Fruit fly (Drosophila melanogaster) whole organism, wandering third instar larva: ENCODE data around the gene Acat2.

Experiments used
- Abd-B ChIP-seq: fragments of >200 bp; optimal IDR thresholded peaks from 2 replicates; lab custom pipeline; 2017; ENCODE audit warnings: missing biosample characterization, missing genetic modification characterization
- CG32264 ChIP-seq: fragments of 200-800 bp; sonication (Bioruptor generic); optimal IDR thresholded peaks from 2 replicates; lab custom pipeline; 2016; ENCODE audit warnings: missing biosample characterization, missing genetic modification characterization
- CG9705 ChIP-seq: fragments of 200-800 bp; sonication (Bioruptor generic); optimal IDR thresholded peaks from 2 replicates; lab custom pipeline; 2018; ENCODE audit warnings: missing biosample characterization, mild to moderate bottlenecking, missing genetic modification characterization
- CrebA ChIP-seq: fragments of 200-800 bp; sonication (Bioruptor generic); optimal IDR thresholded peaks from 2 replicates; lab custom pipeline; 2016; ENCODE audit warnings: missing biosample characterization, mild to moderate bottlenecking, missing genetic modification characterization, borderline replicate concordance
- Dfd ChIP-seq: fragments of >200 bp; optimal IDR thresholded peaks from 2 replicates; lab custom pipeline; 2017; ENCODE audit warnings: missing biosample characterization, missing genetic modification characterization
- Dif ChIP-seq: fragments of 200-275, 200-300 bp; sonication (Bioruptor generic); optimal IDR thresholded peaks from 2 replicates; lab custom pipeline; 2018; ENCODE audit warnings: missing biosample characterization, missing genetic modification characterization; ENCODE audit not compliant: partially characterized antibody
- GATAd ChIP-seq: sonication (Bioruptor generic); optimal IDR thresholded peaks from 2 replicates; lab custom pipeline; 2016; ENCODE audit warnings: missing biosample characterization, missing genetic modification characterization
- HLH106 ChIP-seq: fragments of 200-800 bp; optimal IDR thresholded peaks from 3 replicates; lab custom pipeline; 2019; ENCODE audit warnings: missing biosample characterization, mild to moderate bottlenecking, missing genetic modification characterization, moderate library complexity
- Hnf4 ChIP-seq: fragments of 200-800 bp; sonication (Bioruptor generic); optimal IDR thresholded peaks from 2 replicates; lab custom pipeline; 2016; ENCODE audit warnings: missing biosample characterization, mild to moderate bottlenecking, missing genetic modification characterization
- Hr78 ChIP-seq: fragments of >200 bp; optimal IDR thresholded peaks from 2 replicates; lab custom pipeline; 2017; ENCODE audit warnings: missing biosample characterization, missing genetic modification characterization
- Hr83 ChIP-seq: fragments of 200-300 bp; sonication (Bioruptor generic); optimal IDR thresholded peaks from 2 replicates; lab custom pipeline; 2016; ENCODE audit warnings: missing biosample characterization, mild to moderate bottlenecking, missing genetic modification characterization, moderate library complexity; ENCODE audit not compliant: poor library complexity, severe bottlenecking
- Jra ChIP-seq: sonication (Bioruptor generic); optimal IDR thresholded peaks from 2 replicates; lab custom pipeline; 2016; ENCODE audit warnings: missing biosample characterization, missing genetic modification characterization
- Mio ChIP-seq: sonication (Bioruptor generic); optimal IDR thresholded peaks from 2 replicates; lab custom pipeline; 2016; ENCODE audit warnings: missing biosample characterization, missing genetic modification characterization
- Myc ChIP-seq: fragments of >200 bp; optimal IDR thresholded peaks from 2 replicates; lab custom pipeline; 2017
- N ChIP-seq: fragments of >200 bp; optimal IDR thresholded peaks from 2 replicates; lab custom pipeline; 2018; ENCODE audit warnings: missing biosample characterization, missing external identifiers, missing genetic modification characterization
- OdsH ChIP-seq: fragments of 200-800 bp; sonication (Bioruptor generic); optimal IDR thresholded peaks from 2 replicates; lab custom pipeline; 2016; ENCODE audit warnings: missing biosample characterization, mild to moderate bottlenecking, missing genetic modification characterization
- Rel ChIP-seq, 2 experiments: fragments of 200-800 bp; sonication (Bioruptor generic) in 1 of 2; optimal IDR thresholded peaks; 2 replicates in 1 of 2; 3 replicates in 1 of 2; lab custom pipeline; 2016 to 2019; ENCODE audit warnings: mild to moderate bottlenecking in 2 of 2, missing biosample characterization in 2 of 2, missing genetic modification characterization in 2 of 2, moderate library complexity in 1 of 2
- Sp1 ChIP-seq: fragments of 200-800 bp; sonication (Bioruptor generic); optimal IDR thresholded peaks from 3 replicates; lab custom pipeline; 2019; ENCODE audit warnings: missing biosample characterization, mild to moderate bottlenecking, missing genetic modification characterization, moderate library complexity
- Vsx2 ChIP-seq: fragments of 200-300, 225-300 bp; sonication (Bioruptor generic); optimal IDR thresholded peaks from 2 replicates; lab custom pipeline; 2018; ENCODE audit warnings: missing biosample characterization, missing genetic modification characterization; ENCODE audit not compliant: partially characterized antibody
- br ChIP-seq: fragments of 200-800 bp; sonication (Bioruptor generic); optimal IDR thresholded peaks from 2 replicates; lab custom pipeline; 2016; ENCODE audit warnings: missing biosample characterization, missing genetic modification characterization
- brk ChIP-seq: fragments of 200-800 bp; sonication (Bioruptor generic); optimal IDR thresholded peaks from 2 replicates; lab custom pipeline; 2016; ENCODE audit warnings: missing biosample characterization, mild to moderate bottlenecking, missing genetic modification characterization
- dl ChIP-seq, 2 experiments: fragments of 175-275, 200-275 bp in 1 of 2; fragments of 200-275 bp in 1 of 2; sonication (Bioruptor generic); optimal IDR thresholded peaks; lab custom pipeline; 2018; ENCODE audit warnings: mild to moderate bottlenecking in 2 of 2, missing biosample characterization in 2 of 2, missing genetic modification characterization in 2 of 2, moderate library complexity in 2 of 2; ENCODE audit not compliant: partially characterized antibody in 2 of 2, insufficient read depth in 1 of 2
- dmrt93B ChIP-seq: fragments of 200-800 bp; sonication (Bioruptor generic); optimal IDR thresholded peaks from 2 replicates; lab custom pipeline; 2018; ENCODE audit warnings: missing biosample characterization, mild to moderate bottlenecking, missing genetic modification characterization
- dsf ChIP-seq: sonication (Bioruptor generic); optimal IDR thresholded peaks from 2 replicates; lab custom pipeline; 2016; ENCODE audit warnings: missing biosample characterization, missing genetic modification characterization, borderline replicate concordance
- ey ChIP-seq: fragments of 200-800 bp; sonication (Bioruptor generic); optimal IDR thresholded peaks from 2 replicates; lab custom pipeline; 2016; ENCODE audit warnings: missing biosample characterization, missing genetic modification characterization
- foxo ChIP-seq, 2 experiments: fragments of 200-800 bp; sonication (Bioruptor generic); optimal IDR thresholded peaks; 2 replicates in 1 of 2; 3 replicates in 1 of 2; lab custom pipeline; 2016 to 2017; ENCODE audit warnings: missing biosample characterization in 2 of 2, missing genetic modification characterization in 2 of 2
- fru ChIP-seq: fragments of 200-800 bp; sonication (Bioruptor generic); optimal IDR thresholded peaks from 3 replicates; lab custom pipeline; 2016; ENCODE audit warnings: missing biosample characterization, mild to moderate bottlenecking, missing genetic modification characterization
- h ChIP-seq: fragments of 200-800 bp; sonication (Bioruptor generic); optimal IDR thresholded peaks from 3 replicates; lab custom pipeline; 2016; ENCODE audit warnings: missing biosample characterization, mild to moderate bottlenecking, missing genetic modification characterization
- lola ChIP-seq: fragments of >200 bp; optimal IDR thresholded peaks from 2 replicates; lab custom pipeline; 2017; ENCODE audit warnings: missing biosample characterization, missing genetic modification characterization
- pan ChIP-seq: fragments of >200 bp; optimal IDR thresholded peaks from 2 replicates; lab custom pipeline; 2017
- psq ChIP-seq: fragments of 200-800 bp; sonication (Bioruptor generic); optimal IDR thresholded peaks from 3 replicates; lab custom pipeline; 2017; ENCODE audit warnings: missing biosample characterization, mild to moderate bottlenecking, missing genetic modification characterization, moderate library complexity
- rgr ChIP-seq: fragments of 200-800 bp; sonication (Bioruptor generic); optimal IDR thresholded peaks from 3 replicates; lab custom pipeline; 2016; ENCODE audit warnings: missing biosample characterization, mild to moderate bottlenecking, missing genetic modification characterization
- sage ChIP-seq: fragments of 200-800 bp; sonication (Bioruptor generic); optimal IDR thresholded peaks from 2 replicates; lab custom pipeline; 2016; ENCODE audit warnings: missing biosample characterization, mild to moderate bottlenecking, missing genetic modification characterization
- sv ChIP-seq: fragments of 200-800 bp; sonication (Bioruptor generic); optimal IDR thresholded peaks from 3 replicates; lab custom pipeline; 2016; ENCODE audit warnings: missing biosample characterization, missing genetic modification characterization
- usp ChIP-seq: fragments of >200 bp; optimal IDR thresholded peaks from 2 replicates; lab custom pipeline; 2017; ENCODE audit warnings: missing biosample characterization, missing genetic modification characterization
- woc ChIP-seq: sonication (Bioruptor generic); optimal IDR thresholded peaks from 2 replicates; lab custom pipeline; 2016; ENCODE audit warnings: missing biosample characterization, mild to moderate bottlenecking, missing genetic modification characterization

Acat2 gene

dm6 chr3L:1258547-1258946 lies 44.2 kb upstream of the Acat2 start:
- TF ChIP-seq Abd-B (no peak), Jra (GFP tag; lab: Kevin White, UChicago) (no peak), CG32264 (GFP tag; lab: Kevin White, UChicago) (no peak), br (GFP tag; lab: Kevin White, UChicago) (no peak), Hnf4 (GFP tag; lab: Kevin White, UChicago) (no peak), CG9705 (no peak), h (GFP tag; lab: Kevin White, UChicago) (no peak), Hr78 (GFP tag; lab: Kevin White, UChicago) (no peak), sage (no peak)

- TF ChIP-seq Abd-B (no peak), brk (GFP tag; lab: Kevin White, UChicago) (no peak), CrebA (no peak), sv (no peak), Hr83 (no peak), lola (no peak), dsf (GFP tag; lab: Kevin White, UChicago) (no peak), h (GFP tag; lab: Kevin White, UChicago) (peak; percentile 71), fru (GFP tag; lab: Kevin White, UChicago) (peak; percentile 34), br (GFP tag; lab: Kevin White, UChicago) (peak; percentile 42), Dfd (GFP tag; lab: Kevin White, UChicago) (no peak), ey (GFP tag; lab: Kevin White, UChicago) (peak; percentile 34), Hnf4 (GFP tag; lab: Kevin White, UChicago) (peak; percentile 2), Myc (lab: Kevin White, UChicago) (no peak), OdsH (GFP tag; lab: Kevin White, UChicago) (peak; percentile 38), woc (peak; percentile 71), Jra (GFP tag; lab: Kevin White, UChicago) (no peak), pan (lab: Kevin White, UChicago) (peak; percentile 25), foxo (GFP tag; optimal IDR thresholded peaks at IDR 0.05; lab: Kevin White, UChicago) (peak in 1 of 2 experiments; percentile 43), rgr (GFP tag; lab: Kevin White, UChicago) (peak; percentile 23), Mio (GFP tag; lab: Kevin White, UChicago) (no peak), GATAd (GFP tag; lab: Kevin White, UChicago) (no peak), dmrt93B (peak; percentile 12)
These were observed 37.7 kb upstream of the Acat2 start for dm6 chr3L:1264998-1265397.

dm6 chr3L:1265423-1266002 lies 37.2 kb upstream of the Acat2 start:
- TF ChIP-seq Jra (GFP tag; lab: Kevin White, UChicago): no peak
- no peak for TF ChIP-seq HLH106
- TF ChIP-seq Sp1 (GFP tag; lab: Kevin White, UChicago): no peak
- TF ChIP-seq sage: no peak
- TF ChIP-seq psq (GFP tag; lab: Kevin White, UChicago): no peak
- no peak for TF ChIP-seq Myc (lab: Kevin White, UChicago)
- TF ChIP-seq dl (GFP tag; optimal IDR thresholded peaks at IDR 0.05; lab: Kevin White, UChicago; ENCODE audit: insufficient read depth in 1 of 2, partially characterized antibody in 2 of 2): peak in 1 of 2 experiments; percentile 45
- TF ChIP-seq ey (GFP tag; lab: Kevin White, UChicago): no peak
- TF ChIP-seq Vsx2 (GFP tag; lab: Kevin White, UChicago): peak; percentile 34
- TF ChIP-seq Abd-B: no peak
- TF ChIP-seq Rel (GFP tag; optimal IDR thresholded peaks at IDR 0.05; lab: Kevin White, UChicago): no peak
- TF ChIP-seq Rel (tag; optimal IDR thresholded peaks at IDR 0.05; lab: Kevin White, UChicago): peak; percentile 52
- no peak for TF ChIP-seq Hr83
- no peak for TF ChIP-seq br (GFP tag; lab: Kevin White, UChicago)
- TF ChIP-seq Mio (GFP tag; lab: Kevin White, UChicago): no peak
- TF ChIP-seq pan (lab: Kevin White, UChicago): no peak
- no peak for TF ChIP-seq Hnf4 (GFP tag; lab: Kevin White, UChicago)
- no peak for TF ChIP-seq CG9705
- TF ChIP-seq sv: no peak
- no peak for TF ChIP-seq dmrt93B
- TF ChIP-seq GATAd (GFP tag; lab: Kevin White, UChicago): no peak
- no peak for TF ChIP-seq brk (GFP tag; lab: Kevin White, UChicago)
- TF ChIP-seq foxo (GFP tag; optimal IDR thresholded peaks at IDR 0.05; lab: Kevin White, UChicago): no peak
- no peak for TF ChIP-seq N (GFP tag; lab: Kevin White, UChicago)
- no peak for TF ChIP-seq CrebA
- TF ChIP-seq Dif: peak; percentile 68
- TF ChIP-seq Hr78 (GFP tag; lab: Kevin White, UChicago): no peak
- TF ChIP-seq rgr (GFP tag; lab: Kevin White, UChicago): no peak
- no peak for TF ChIP-seq dsf (GFP tag; lab: Kevin White, UChicago)
- TF ChIP-seq fru (GFP tag; lab: Kevin White, UChicago): no peak
- TF ChIP-seq h (GFP tag; lab: Kevin White, UChicago): no peak
- TF ChIP-seq usp: no peak
- TF ChIP-seq OdsH (GFP tag; lab: Kevin White, UChicago): no peak
